Fruit fly (Drosophila melanogaster) whole organism, embryonic: ENCODE data around the gene Etl1.

Experiments used
- Aef1 ChIP-seq: fragments of 200-800 bp; sonication (Bioruptor generic); IDR thresholded peaks from 3 replicates; pipeline ENCODE4 v1.3.6; 2022; ENCODE audit warnings: missing biosample characterization, missing genetic modification characterization
- BtbVII ChIP-seq: fragments of 200-800 bp; sonication (Bioruptor generic); optimal IDR thresholded peaks from 3 replicates; lab custom pipeline; 2017; ENCODE audit warnings: missing biosample characterization, mild to moderate bottlenecking, missing genetic modification characterization
- C15 ChIP-seq: fragments of 200-800 bp; sonication (Bioruptor generic); IDR thresholded peaks from 3 replicates; pipeline ENCODE4 v1.3.6; 2022; ENCODE audit warnings: missing biosample characterization, missing genetic modification characterization
- CG10147 ChIP-seq: fragments of 200-800 bp; sonication (Bioruptor generic); optimal IDR thresholded peaks from 2 replicates; lab custom pipeline; 2019; ENCODE audit warnings: missing biosample characterization, mild to moderate bottlenecking, missing genetic modification characterization, moderate library complexity
- CG10209 ChIP-seq: fragments of 200-800 bp; sonication (Bioruptor generic); optimal IDR thresholded peaks from 3 replicates; lab custom pipeline; 2017; ENCODE audit warnings: missing biosample characterization, mild to moderate bottlenecking, missing genetic modification characterization, missing genetic modification reagents
- CG10565 ChIP-seq: fragments of 200-800 bp; sonication (Bioruptor generic); optimal IDR thresholded peaks from 3 replicates; lab custom pipeline; 2016; ENCODE audit warnings: missing biosample characterization, mild to moderate bottlenecking, missing genetic modification characterization
- CG13424 ChIP-seq: fragments of 200-800 bp; sonication (Bioruptor generic); optimal IDR thresholded peaks from 2 replicates; lab custom pipeline; 2019; ENCODE audit warnings: missing biosample characterization, mild to moderate bottlenecking, missing genetic modification characterization, moderate library complexity
- CG14710 ChIP-seq: fragments of 200-800 bp; sonication (Bioruptor generic); optimal IDR thresholded peaks from 3 replicates; lab custom pipeline; 2019; ENCODE audit warnings: missing biosample characterization, mild to moderate bottlenecking, missing genetic modification characterization, moderate library complexity
- CG15696 ChIP-seq: fragments of 200-800 bp; sonication (Bioruptor generic); optimal IDR thresholded peaks from 2 replicates; lab custom pipeline; 2019; ENCODE audit warnings: missing biosample characterization, mild to moderate bottlenecking, missing genetic modification characterization, moderate library complexity
- CG2199 ChIP-seq: fragments of 200-800 bp; sonication (Bioruptor generic); IDR thresholded peaks from 3 replicates; pipeline ENCODE4 v1.3.6; 2022; ENCODE audit warnings: missing biosample characterization, missing genetic modification characterization
- CG31388 ChIP-seq: fragments of 200-800 bp; sonication (Bioruptor generic); optimal IDR thresholded peaks from 2 replicates; lab custom pipeline; 2016; ENCODE audit warnings: missing biosample characterization, missing genetic modification characterization
- CG32532 ChIP-seq: fragments of 200-800 bp; sonication (Bioruptor generic); IDR thresholded peaks from 2 replicates; pipeline ENCODE4 v1.3.6; 2022; ENCODE audit warnings: missing biosample characterization, missing genetic modification characterization
- CG4328 ChIP-seq: fragments of 200-800 bp; sonication (Bioruptor generic); optimal IDR thresholded peaks from 3 replicates; lab custom pipeline; 2017; ENCODE audit warnings: missing biosample characterization, missing genetic modification reagents, missing genetic modification characterization
- CG4404 ChIP-seq: fragments of 200-800 bp; sonication (Bioruptor generic); IDR thresholded peaks from 2 replicates; pipeline ENCODE4 v1.3.6; 2022; ENCODE audit warnings: missing biosample characterization, missing genetic modification characterization
- CG4730 ChIP-seq: fragments of 200-800 bp; sonication (Bioruptor generic); IDR thresholded peaks from 2 replicates; pipeline ENCODE4 v1.3.6; 2022; ENCODE audit warnings: missing biosample characterization, missing genetic modification characterization
- CG4820 ChIP-seq: fragments of 200-800 bp; sonication (Bioruptor generic); optimal IDR thresholded peaks from 3 replicates; lab custom pipeline; 2016; ENCODE audit warnings: missing biosample characterization, missing genetic modification characterization
- CG6175 ChIP-seq: fragments of 200-800 bp; sonication (Bioruptor generic); IDR thresholded peaks from 3 replicates; pipeline ENCODE4 v1.3.6; 2022; ENCODE audit warnings: missing biosample characterization, missing genetic modification characterization
- CG6272 ChIP-seq: fragments of 200-800 bp; sonication (Bioruptor generic); IDR thresholded peaks from 2 replicates; pipeline ENCODE4 v1.3.6; 2022; ENCODE audit warnings: missing biosample characterization, missing genetic modification characterization
- CG6683 ChIP-seq: fragments of 200-800 bp; sonication (Bioruptor generic); optimal IDR thresholded peaks from 2 replicates; lab custom pipeline; 2017; ENCODE audit warnings: missing biosample characterization, mild to moderate bottlenecking, missing genetic modification characterization, missing genetic modification reagents
- CG7357 ChIP-seq: fragments of 200-800 bp; sonication (Bioruptor generic); IDR thresholded peaks from 3 replicates; pipeline ENCODE4 v1.3.6; 2022; ENCODE audit warnings: missing biosample characterization, missing genetic modification characterization
- CG7372 ChIP-seq: fragments of 200-800 bp; sonication (Bioruptor generic); IDR thresholded peaks from 2 replicates; pipeline ENCODE4 v1.3.6; 2022; ENCODE audit warnings: missing biosample characterization, missing genetic modification characterization
- CG8290 ChIP-seq, 3 experiments: fragments of 200-800 bp; sonication (Bioruptor generic); optimal IDR thresholded peaks; 2 replicates each; lab custom pipeline; 2016 to 2019; ENCODE audit warnings: missing biosample characterization in 3 of 3, missing genetic modification characterization in 3 of 3, mild to moderate bottlenecking in 2 of 3, moderate library complexity in 1 of 3
- Camta ChIP-seq: fragments of 200-800 bp; sonication (Bioruptor generic); optimal IDR thresholded peaks from 2 replicates; lab custom pipeline; 2016; ENCODE audit warnings: missing biosample characterization, missing genetic modification characterization
- Chrac-16 ChIP-seq: fragments of 200-800 bp; sonication (Bioruptor generic); optimal IDR thresholded peaks from 3 replicates; lab custom pipeline; 2016; ENCODE audit warnings: missing biosample characterization, missing genetic modification characterization
- Dll ChIP-seq: fragments of 200-800 bp; sonication (Bioruptor generic); IDR thresholded peaks from 4 replicates; pipeline ENCODE4 v1.3.6; 2022; ENCODE audit warnings: missing biosample characterization, missing genetic modification characterization; ENCODE audit not compliant: partially characterized antibody
- Ets97D ChIP-seq: fragments of 200-800 bp; sonication (Bioruptor generic); optimal IDR thresholded peaks from 3 replicates; lab custom pipeline; 2016; ENCODE audit warnings: missing biosample characterization, missing genetic modification characterization
- Hr3 ChIP-seq: fragments of 200-800 bp; sonication (Bioruptor generic); optimal IDR thresholded peaks from 3 replicates; lab custom pipeline; 2016; ENCODE audit warnings: missing biosample characterization, missing genetic modification characterization
- Hr78 ChIP-seq, 2 experiments: fragments of 200-800 bp in 1 of 2; fragments of >200 bp in 1 of 2; sonication (Bioruptor generic) in 1 of 2; optimal IDR thresholded peaks; 2 replicates each; lab custom pipeline; 2017 to 2019; ENCODE audit warnings: missing biosample characterization in 2 of 2, missing genetic modification characterization in 2 of 2, mild to moderate bottlenecking in 1 of 2, moderate library complexity in 1 of 2
- Hsf ChIP-seq: fragments of 200-800 bp; sonication (Bioruptor generic); optimal IDR thresholded peaks from 3 replicates; lab custom pipeline; 2016; ENCODE audit warnings: missing biosample characterization, missing genetic modification characterization
- MBD-R2 ChIP-seq: fragments of 200-800 bp; sonication (Bioruptor generic); IDR thresholded peaks from 2 replicates; pipeline ENCODE4 v1.3.6; 2022; ENCODE audit warnings: missing biosample characterization, missing genetic modification characterization
- Oli ChIP-seq: fragments of 200-800 bp; sonication (Bioruptor generic); optimal IDR thresholded peaks from 2 replicates; lab custom pipeline; 2018; ENCODE audit warnings: missing biosample characterization, mild to moderate bottlenecking, missing genetic modification characterization, moderate library complexity
- PHDP ChIP-seq: fragments of 200-800 bp; sonication (Bioruptor generic); optimal IDR thresholded peaks from 3 replicates; lab custom pipeline; 2018; ENCODE audit warnings: missing biosample characterization, mild to moderate bottlenecking, missing genetic modification characterization, moderate library complexity
- Ravus ChIP-seq: fragments of 200-800 bp; sonication (Bioruptor generic); IDR thresholded peaks from 2 replicates; pipeline ENCODE4 v1.3.6; 2022; ENCODE audit warnings: missing biosample characterization, missing genetic modification characterization
- Sry-β ChIP-seq: fragments of 200-800 bp; sonication (Bioruptor generic); optimal IDR thresholded peaks from 2 replicates; lab custom pipeline; 2018; ENCODE audit warnings: missing biosample characterization, mild to moderate bottlenecking, missing genetic modification characterization, moderate library complexity
- YL-1 ChIP-seq: fragments of 200-800 bp; sonication (Bioruptor generic); optimal IDR thresholded peaks from 3 replicates; lab custom pipeline; 2017; ENCODE audit warnings: missing biosample characterization, mild to moderate bottlenecking, missing genetic modification characterization
- ase ChIP-seq: fragments of 200-800 bp; sonication (Bioruptor generic); IDR thresholded peaks from 3 replicates; pipeline ENCODE4 v1.3.6; 2022; ENCODE audit warnings: missing biosample characterization, missing genetic modification characterization
- cas ChIP-seq: fragments of 200-800 bp; sonication (Bioruptor generic); IDR thresholded peaks from 2 replicates; pipeline ENCODE4 v1.3.6; 2022; ENCODE audit warnings: missing biosample characterization, missing genetic modification characterization
- crol ChIP-seq: fragments of 200-800 bp; sonication (Bioruptor generic); IDR thresholded peaks from 2 replicates; pipeline ENCODE4 v1.3.6; 2022; ENCODE audit warnings: missing biosample characterization, missing genetic modification characterization
- gem ChIP-seq: fragments of 200-800 bp; sonication (Bioruptor generic); optimal IDR thresholded peaks from 2 replicates; lab custom pipeline; 2019; ENCODE audit warnings: missing biosample characterization, mild to moderate bottlenecking, missing genetic modification characterization, moderate library complexity
- insv ChIP-seq, 2 experiments: fragments of 200-800 bp; sonication (Bioruptor generic); optimal IDR thresholded peaks; 3 replicates each; lab custom pipeline; 2016 to 2018; ENCODE audit warnings: missing biosample characterization in 2 of 2, missing genetic modification characterization in 2 of 2
- pum ChIP-seq: fragments of 200-800 bp; sonication (Bioruptor generic); optimal IDR thresholded peaks from 2 replicates; lab custom pipeline; 2016; ENCODE audit warnings: missing biosample characterization, missing genetic modification characterization
- ranshi ChIP-seq: fragments of 200-800 bp; sonication (Bioruptor generic); IDR thresholded peaks from 2 replicates; pipeline ENCODE4 v1.3.6; 2022; ENCODE audit warnings: missing biosample characterization, missing genetic modification characterization
- run ChIP-seq: fragments of 200-800 bp; sonication (Bioruptor generic); optimal IDR thresholded peaks from 3 replicates; lab custom pipeline; 2018; ENCODE audit warnings: missing biosample characterization, mild to moderate bottlenecking, missing genetic modification characterization
- salm ChIP-seq: fragments of 200-800 bp; sonication (Bioruptor generic); optimal IDR thresholded peaks from 2 replicates; lab custom pipeline; 2018; ENCODE audit warnings: missing biosample characterization, mild to moderate bottlenecking, missing genetic modification characterization
- so ChIP-seq: fragments of 200-800 bp; sonication (Bioruptor generic); IDR thresholded peaks from 3 replicates; pipeline ENCODE4 v1.3.6; 2022; ENCODE audit warnings: missing biosample characterization, missing genetic modification characterization
- ssp ChIP-seq: fragments of 200-800 bp; sonication (Bioruptor generic); IDR thresholded peaks from 2 replicates; pipeline ENCODE4 v1.3.6; 2022; ENCODE audit warnings: missing biosample characterization, missing genetic modification characterization
- toy ChIP-seq: fragments of 200-800 bp; sonication (Bioruptor generic); IDR thresholded peaks from 2 replicates; pipeline ENCODE4 v1.3.6; 2022; ENCODE audit warnings: missing biosample characterization, missing genetic modification characterization
- unc-4 ChIP-seq: fragments of 200-800 bp; sonication (Bioruptor generic); IDR thresholded peaks from 2 replicates; pipeline ENCODE4 v1.3.6; 2022; ENCODE audit warnings: missing biosample characterization, missing genetic modification characterization; ENCODE audit not compliant: partially characterized antibody
- wor ChIP-seq: fragments of 200-800 bp; sonication (Bioruptor generic); IDR thresholded peaks from 2 replicates; pipeline ENCODE4 v1.3.6; 2022; ENCODE audit warnings: missing biosample characterization, missing genetic modification characterization
- zfh1 ChIP-seq: fragments of 200-800 bp; sonication (Bioruptor generic); IDR thresholded peaks from 3 replicates; pipeline ENCODE4 v1.3.6; 2022; ENCODE audit warnings: missing biosample characterization, missing genetic modification characterization

Gene Etl1

dm6 chr2L:9938631-9939256 is 26.3 kb upstream of the Etl1 start, which contains the start of the genes Datp and CG4619 (continued):
- TF ChIP-seq cas (peak; percentile 54; the same call in 1 of the 2 replicates), PHDP (tag; lab: Kevin White, UChicago) (no peak), ase (GFP tag; lab: Robert Waterston, UW) (no peak), wor (GFP tag; lab: Robert Waterston, UW) (no peak), CG7372 (no peak), MBD-R2 (GFP tag; lab: Robert Waterston, UW) (peak; percentile 93), Chrac-16 (GFP tag; lab: Kevin White, UChicago) (peak; percentile 1), Hr78 (GFP tag; optimal IDR thresholded peaks at IDR 0.05; lab: Kevin White, UChicago) (no peak), CG6175 (GFP tag; lab: Robert Waterston, UW) (no peak), Ets97D (GFP tag; lab: Kevin White, UChicago) (peak; percentile 51), toy (GFP tag; lab: Robert Waterston, UW) (no peak), CG4404 (GFP tag; lab: Robert Waterston, UW) (peak; percentile 40), unc-4 (GFP tag; lab: Robert Waterston, UW) (peak; percentile 37; the same call in 1 of the 2 replicates), Hr3 (GFP tag; lab: Kevin White, UChicago) (no peak), Sry-β (GFP tag; lab: Kevin White, UChicago) (peak; percentile 93), Hsf (peak; percentile 23), CG32532 (GFP tag; lab: Robert Waterston, UW) (no peak), C15 (GFP tag; lab: Robert Waterston, UW) (no peak), CG10565 (GFP tag; lab: Kevin White, UChicago) (no peak), insv (GFP tag; optimal IDR thresholded peaks at IDR 0.05; lab: Kevin White, UChicago) (no peak), Oli (tag; lab: Kevin White, UChicago) (no peak), zfh1 (peak; percentile 52; the same call in 2 of the 3 replicates), YL-1 (GFP tag; lab: Kevin White, UChicago) (peak; percentile 68), CG4820 (GFP tag; lab: Kevin White, UChicago) (no peak), CG13424 (tag; lab: Kevin White, UChicago) (peak; percentile 3), CG10147 (GFP tag; lab: Kevin White, UChicago) (no peak), CG8290 (GFP tag; optimal IDR thresholded peaks at IDR 0.05; lab: Kevin White, UChicago) (no peak), CG8290 (tag; optimal IDR thresholded peaks at IDR 0.05; lab: Kevin White, UChicago) (no peak), CG4730 (GFP tag; lab: Robert Waterston, UW) (no peak), ranshi (no peak), run (no peak), CG31388 (GFP tag; lab: Kevin White, UChicago) (no peak), gem (no peak), so (GFP tag; lab: Robert Waterston, UW) (no peak; the same call in 2 of the 3 replicates), ssp (no peak), CG4328 (no peak), CG15696 (no peak), BtbVII (GFP tag; lab: Kevin White, UChicago) (no peak), pum (peak; percentile 29), CG14710 (tag; lab: Kevin White, UChicago) (peak; percentile 37), crol (GFP tag; lab: Robert Waterston, UW) (no peak), Dll (GFP tag; lab: Robert Waterston, UW) (no peak), CG6683 (GFP tag; lab: Kevin White, UChicago) (no peak), CG7357 (GFP tag; lab: Robert Waterston, UW) (no peak), salm (tag; lab: Kevin White, UChicago) (no peak), CG6272 (GFP tag; lab: Robert Waterston, UW) (no peak), CG2199 (GFP tag; lab: Robert Waterston, UW) (no peak), CG10209 (GFP tag; lab: Kevin White, UChicago) (peak; percentile 50), Camta (GFP tag; lab: Kevin White, UChicago) (no peak), Ravus (no peak), Aef1 (peak; percentile 59; the same call in 2 of the 3 replicates)
